Worm (Caenorhabditis elegans) whole organism, L1 larva: ENCODE data around the gene T01B7.9.

Experiments used
- Y116A8C.19 ChIP-seq: sonication (generic microtip); optimal IDR thresholded peaks from 2 replicates; lab custom pipeline; 2016; ENCODE audit warnings: missing compliant biosample characterization, missing genetic modification characterization, borderline replicate concordance
- alr-1 ChIP-seq: fragments of 200-800 bp; sonication (Bioruptor generic); optimal IDR thresholded peaks from 2 replicates; lab custom pipeline; 2018; ENCODE audit warnings: borderline replicate concordance, mild to moderate bottlenecking, missing genetic modification characterization, missing compliant biosample characterization
- blmp-1 ChIP-seq: fragments of 150-350 bp; optimal IDR thresholded peaks from 2 replicates; lab custom pipeline; 2014; ENCODE audit warnings: missing biosample characterization, missing genetic modification characterization
- efl-1 ChIP-seq, 4 experiments: fragments of 150-350 bp; optimal IDR thresholded peaks in 3 of 4; peaks in 1 of 4; 1 replicate in 1 of 4; 2 replicates in 3 of 4; lab custom pipeline; 2014; ENCODE audit warnings: missing biosample characterization in 2 of 4, missing genetic modification characterization in 2 of 4, missing genetic modification reagents in 2 of 4
- egl-13 ChIP-seq: sonication (generic microtip); optimal IDR thresholded peaks from 2 replicates; lab custom pipeline; 2016; ENCODE audit warnings: missing genotype, missing genetic modification reagents, missing genetic modification characterization, missing compliant biosample characterization
- elt-2 ChIP-seq: sonication (generic microtip); optimal IDR thresholded peaks from 2 replicates; lab custom pipeline; 2016; ENCODE audit warnings: missing genetic modification characterization, mild to moderate bottlenecking, inconsistent platforms, missing compliant biosample characterization, missing genetic modification reagents
- elt-3 ChIP-seq, 6 experiments: fragments of 150-350 bp in 1 of 6; sonication (generic microtip); optimal IDR thresholded peaks; 2 replicates each; lab custom pipeline; 2017 to 2018; ENCODE audit warnings: missing biosample characterization in 6 of 6, missing genetic modification characterization in 6 of 6, inconsistent platforms in 1 of 6
- grh-1 ChIP-seq: fragments of 200-800 bp; sonication (Bioruptor generic); IDR thresholded peaks from 2 replicates; pipeline ENCODE4 v1.3.6; 2022; ENCODE audit warnings: missing genetic modification reagents, missing genetic modification characterization, missing compliant biosample characterization
- isw-1 ChIP-seq: fragments of 200-800 bp; sonication (Bioruptor generic); IDR thresholded peaks from 2 replicates; pipeline ENCODE4 v1.3.6; 2022; ENCODE audit warnings: missing genetic modification characterization, missing compliant biosample characterization
- jun-1 ChIP-seq: fragments of 150-350 bp; optimal IDR thresholded peaks from 2 replicates; lab custom pipeline; 2014; ENCODE audit warnings: missing biosample characterization, missing genetic modification reagents, missing genetic modification characterization
- lin-14 ChIP-seq: fragments of 200-800 bp; sonication (Bioruptor generic); optimal IDR thresholded peaks from 2 replicates; lab custom pipeline; 2018; ENCODE audit warnings: mild to moderate bottlenecking, missing genetic modification characterization, moderate library complexity, missing compliant biosample characterization
- lin-35 ChIP-seq, 2 experiments: fragments of 150-350 bp; optimal IDR thresholded peaks; 2 replicates each; lab custom pipeline; 2014; ENCODE audit warnings: missing biosample characterization in 2 of 2, missing genetic modification characterization in 2 of 2, missing genetic modification reagents in 2 of 2
- lir-3 ChIP-seq: sonication (generic microtip); optimal IDR thresholded peaks from 2 replicates; lab custom pipeline; 2016; ENCODE audit warnings: mild to moderate bottlenecking, missing genetic modification characterization, moderate library complexity, missing compliant biosample characterization; ENCODE audit not compliant: poor library complexity
- mdl-1 ChIP-seq, 2 experiments: fragments of 150-350 bp; optimal IDR thresholded peaks; 2 replicates each; lab custom pipeline; 2014 to 2017; ENCODE audit warnings: missing biosample characterization in 2 of 2, missing genetic modification characterization in 2 of 2, inconsistent platforms in 1 of 2
- mef-2 ChIP-seq: fragments of 150-350 bp; optimal IDR thresholded peaks from 2 replicates; lab custom pipeline; 2014; ENCODE audit warnings: missing biosample characterization, missing genetic modification characterization
- nhr-19 ChIP-seq: fragments of 200-800 bp; sonication (Bioruptor generic); conservative IDR thresholded peaks from 2 replicates; pipeline ENCODE4 v1.3.6; 2022; ENCODE audit warnings: missing genetic modification characterization, missing compliant biosample characterization
- nhr-20 ChIP-seq: sonication (generic microtip); optimal IDR thresholded peaks from 2 replicates; lab custom pipeline; 2016; ENCODE audit warnings: mild to moderate bottlenecking, missing genetic modification characterization, missing compliant biosample characterization
- nhr-71 ChIP-seq: sonication (generic microtip); optimal IDR thresholded peaks from 2 replicates; lab custom pipeline; 2016; ENCODE audit warnings: mild to moderate bottlenecking, missing genetic modification characterization, moderate library complexity, missing compliant biosample characterization
- nhr-85 ChIP-seq: sonication (generic microtip); peaks from one replicate; lab custom pipeline; 2016; ENCODE audit warnings: missing genetic modification characterization, inconsistent platforms, missing compliant biosample characterization
- nhr-90 ChIP-seq: sonication (generic microtip); optimal IDR thresholded peaks from 2 replicates; lab custom pipeline; 2016; ENCODE audit warnings: mild to moderate bottlenecking, missing genetic modification characterization, missing compliant biosample characterization; ENCODE audit not compliant: poor library complexity
- pag-3 ChIP-seq: sonication (generic microtip); optimal IDR thresholded peaks from 2 replicates; lab custom pipeline; 2017; ENCODE audit warnings: missing genetic modification characterization, mild to moderate bottlenecking, missing compliant biosample characterization, antibody characterized with exemption, borderline replicate concordance; ENCODE audit not compliant: insufficient read depth
- snu-23 ChIP-seq: sonication (generic microtip); optimal IDR thresholded peaks from 2 replicates; lab custom pipeline; 2016; ENCODE audit warnings: missing genetic modification characterization, missing compliant biosample characterization
- sox-4 ChIP-seq: sonication (generic microtip); optimal IDR thresholded peaks from 2 replicates; lab custom pipeline; 2016; ENCODE audit warnings: missing genetic modification characterization, missing compliant biosample characterization
- sptf-1 ChIP-seq: fragments of 150-350 bp; optimal IDR thresholded peaks from 2 replicates; lab custom pipeline; 2014; ENCODE audit warnings: missing biosample characterization, missing genetic modification characterization
- tbx-2 ChIP-seq: sonication (generic microtip); optimal IDR thresholded peaks from 2 replicates; lab custom pipeline; 2016; ENCODE audit warnings: missing genetic modification characterization, missing compliant biosample characterization
- xbp-1 ChIP-seq: sonication (generic microtip); optimal IDR thresholded peaks from 2 replicates; lab custom pipeline; 2016; ENCODE audit warnings: missing genetic modification characterization, missing compliant biosample characterization
- zag-1 ChIP-seq: fragments of 150-350 bp; optimal IDR thresholded peaks from 2 replicates; lab custom pipeline; 2014; ENCODE audit warnings: missing biosample characterization, missing genetic modification characterization
- zip-4 ChIP-seq: fragments of 200-800 bp; sonication (Bioruptor generic); optimal IDR thresholded peaks from 2 replicates; lab custom pipeline; 2018; ENCODE audit warnings: mild to moderate bottlenecking, missing genetic modification characterization, moderate library complexity, missing compliant biosample characterization
- ztf-4 ChIP-seq: fragments of 150-350 bp; optimal IDR thresholded peaks from 2 replicates; lab custom pipeline; 2014; ENCODE audit warnings: missing biosample characterization, missing genetic modification characterization

T01B7.9 gene

DNA sequence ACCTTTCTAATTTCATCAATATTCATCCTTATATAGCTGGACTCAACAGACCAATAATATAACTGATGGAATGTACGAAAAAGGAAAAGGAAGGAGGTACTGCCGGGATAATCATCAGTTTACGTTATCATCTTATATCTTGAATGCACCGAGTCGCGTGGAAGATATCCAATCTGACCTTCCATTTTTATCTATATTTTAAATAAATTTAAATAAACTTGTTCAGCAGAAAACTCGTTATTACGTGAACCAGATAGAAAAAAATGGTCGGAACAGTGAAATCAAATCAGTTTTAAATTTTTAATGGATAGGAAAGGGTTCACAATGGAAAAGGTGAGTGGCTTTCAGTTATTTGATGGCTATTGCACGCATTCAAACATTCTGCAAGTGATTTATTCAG lies 40.3 kb upstream of the T01B7.9 start, which contains the start of gene pah-1:
pah-1 (minus strand) TSS at position 101 of the 400 bp plus-strand sequence.
- no peak for TF ChIP-seq sox-4 (tag; lab: Kevin White, UChicago)
- no peak for TF ChIP-seq isw-1 (GFP tag; lab: Robert Waterston, UW)
- TF ChIP-seq ztf-4 = no peak

DNA sequence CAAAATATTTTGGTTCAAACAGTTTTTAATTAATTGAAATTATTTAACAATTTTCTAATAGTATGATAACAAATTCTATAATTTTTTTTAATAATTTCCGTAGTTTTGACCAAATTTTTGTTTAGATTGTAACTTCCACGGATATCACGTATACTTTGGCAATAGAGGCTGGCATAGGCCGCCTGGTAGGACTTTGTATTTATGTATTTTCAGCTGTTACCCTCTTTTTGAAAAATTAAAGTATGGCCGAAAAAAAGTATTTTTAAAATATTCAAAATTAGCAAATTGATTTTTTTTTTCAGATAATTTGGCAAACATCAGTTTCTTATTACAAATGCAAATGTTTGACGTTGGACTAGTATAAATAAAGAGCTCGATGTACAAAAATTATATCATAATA lies 39.9 kb upstream of the T01B7.9 start, which contains the start of the genes nsph-1.1 and K08F8.15:
nsph-1.1 (plus strand) TSS at position 301 of the 400 bp plus-strand sequence.
K08F8.15 (plus strand) TSS at position 335 of the 400 bp plus-strand sequence.
- TF ChIP-seq nhr-85 (tag; lab: Kevin White, UChicago) (no peak), lin-14 (GFP tag; lab: Kevin White, UChicago) (no peak), tbx-2 (tag; lab: Kevin White, UChicago) (no peak), zip-4 (GFP tag; lab: Kevin White, UChicago) (no peak), nhr-19 (GFP tag; lab: Robert Waterston, UW) (no peak)
- TF ChIP-seq, all 84 proteins: peak for 0

DNA sequence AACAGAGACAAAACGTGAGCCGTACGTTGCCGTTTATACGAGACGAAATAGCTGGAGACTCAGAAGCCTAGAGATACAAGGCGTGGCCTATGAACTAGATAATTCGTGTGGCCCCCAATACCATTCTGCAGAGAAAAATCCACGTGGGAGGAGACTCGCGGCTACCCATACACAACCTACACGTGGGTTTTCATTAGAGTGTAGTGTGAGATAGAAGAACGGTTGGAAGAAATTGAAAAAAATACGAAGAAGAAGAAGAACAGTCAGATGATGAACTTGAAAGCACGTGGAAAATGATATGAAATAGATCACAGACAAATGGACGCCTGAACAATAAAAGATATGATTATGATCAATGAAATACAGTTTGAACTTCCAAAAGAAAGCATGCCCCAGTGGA lies 38.5 kb upstream of the T01B7.9 start:
- TF ChIP-seq nhr-71 (tag; lab: Kevin White, UChicago) = peak; percentile 46
- peak; percentile 90 for TF ChIP-seq nhr-85 (tag; lab: Kevin White, UChicago)
- peak; percentile 90 for TF ChIP-seq nhr-20 (tag; lab: Kevin White, UChicago)
- no peak for TF ChIP-seq grh-1 (GFP tag; lab: Robert Waterston, UW)
- TF ChIP-seq snu-23 (GFP tag; lab: Kevin White, UChicago) = peak; percentile 29
- peak in 1 of 2 experiments; percentile 25 for TF ChIP-seq lin-35 (GFP tag; optimal IDR thresholded peaks at IDR 0.05; lab: Kevin White, UChicago)
- no peak for TF ChIP-seq zag-1
- peak; percentile 13 for TF ChIP-seq nhr-90 (tag; lab: Kevin White, UChicago)
- peak; percentile 31 for TF ChIP-seq tbx-2 (tag; lab: Kevin White, UChicago)
- TF ChIP-seq alr-1 (tag; lab: Kevin White, UChicago) = no peak
- TF ChIP-seq elt-3 (tag; optimal IDR thresholded peaks at IDR 0.05; lab: Kevin White, UChicago) = peak in 2 of 6 experiments; percentile 57 to 60
- peak; percentile 42 for TF ChIP-seq blmp-1 (tag; lab: Kevin White, UChicago)
- TF ChIP-seq mef-2 (tag; lab: Kevin White, UChicago) = no peak
- TF ChIP-seq lin-14 (GFP tag; lab: Kevin White, UChicago) = peak; percentile 56
- TF ChIP-seq mdl-1 (tag; optimal IDR thresholded peaks at IDR 0.05; lab: Kevin White, UChicago) = peak in 1 of 2 experiments; percentile 76
- TF ChIP-seq, all 84 proteins: peak for 11

DNA sequence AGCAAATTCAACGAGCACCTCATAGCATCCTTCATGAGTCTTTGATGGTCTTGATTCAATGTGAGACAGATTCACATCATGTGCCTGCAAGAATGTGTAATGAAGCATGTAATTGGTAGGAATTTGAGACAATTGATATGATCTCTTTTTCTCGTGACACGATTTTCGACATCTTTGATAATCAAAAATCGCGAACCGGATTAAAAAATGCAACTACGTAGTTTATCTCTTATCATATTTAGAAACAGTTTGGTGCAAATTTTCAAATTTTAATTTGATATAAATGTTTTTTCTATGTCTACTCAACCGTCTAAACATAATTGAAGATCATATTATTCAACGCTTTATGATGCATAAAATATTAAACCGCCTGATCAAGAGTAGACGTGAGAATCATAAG lies 37.7 kb upstream of the T01B7.9 start:
- peak in 2 of 6 experiments; percentile 13 to 55 for TF ChIP-seq elt-3 (tag; optimal IDR thresholded peaks at IDR 0.05; lab: Kevin White, UChicago)
- no peak for TF ChIP-seq Y116A8C.19 (tag; lab: Kevin White, UChicago)
- peak; percentile 80 for TF ChIP-seq nhr-85 (tag; lab: Kevin White, UChicago)
- TF ChIP-seq lin-14 (GFP tag; lab: Kevin White, UChicago) = peak; percentile 30
- 0 out of 2 replicates have a peak, but pooled peaks have one; percentile 9 for TF ChIP-seq nhr-19 (GFP tag; lab: Robert Waterston, UW)
- TF ChIP-seq blmp-1 (tag; lab: Kevin White, UChicago) = peak; percentile 3
- peak; percentile 17 for TF ChIP-seq nhr-20 (tag; lab: Kevin White, UChicago)
- no peak for TF ChIP-seq egl-13 (tag; lab: Kevin White, UChicago)

DNA sequence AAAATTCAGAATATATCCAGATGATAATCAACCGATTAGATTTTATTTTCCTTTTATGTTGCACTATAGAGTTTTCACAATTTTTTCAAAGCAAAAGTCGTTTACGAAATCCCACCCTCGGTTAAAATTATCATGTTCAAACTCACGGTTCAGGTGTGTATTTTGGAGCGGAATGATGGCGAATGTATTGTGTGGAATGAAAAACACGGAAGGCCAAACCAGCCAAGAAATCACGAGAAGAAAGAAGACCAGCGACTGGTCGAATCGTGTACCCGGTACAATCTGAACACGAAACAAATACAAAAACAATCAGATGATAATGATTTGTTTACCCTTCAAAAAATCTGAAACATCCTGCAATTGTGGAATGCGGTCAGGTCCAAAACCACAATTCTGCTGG lies 36.8 kb upstream of the T01B7.9 start:
- TF ChIP-seq lir-3 (tag; lab: Kevin White, UChicago) (no peak), jun-1 (tag; lab: Kevin White, UChicago) (no peak), pag-3 (no peak), sptf-1 (tag; lab: Kevin White, UChicago) (no peak), mdl-1 (tag; optimal IDR thresholded peaks at IDR 0.05; lab: Kevin White, UChicago) (no peak), efl-1 (optimal IDR thresholded peaks at IDR 0.05; lab: Kevin White, UChicago) (no peak), efl-1 (GFP tag; optimal IDR thresholded peaks at IDR 0.05 in 1 of 2; lab: Kevin White, UChicago) (peak in 1 of 2 experiments; percentile 44), lin-35 (GFP tag; optimal IDR thresholded peaks at IDR 0.05; lab: Kevin White, UChicago) (no peak), ztf-4 (no peak)
- TF ChIP-seq, all 84 proteins: peak for 1

DNA sequence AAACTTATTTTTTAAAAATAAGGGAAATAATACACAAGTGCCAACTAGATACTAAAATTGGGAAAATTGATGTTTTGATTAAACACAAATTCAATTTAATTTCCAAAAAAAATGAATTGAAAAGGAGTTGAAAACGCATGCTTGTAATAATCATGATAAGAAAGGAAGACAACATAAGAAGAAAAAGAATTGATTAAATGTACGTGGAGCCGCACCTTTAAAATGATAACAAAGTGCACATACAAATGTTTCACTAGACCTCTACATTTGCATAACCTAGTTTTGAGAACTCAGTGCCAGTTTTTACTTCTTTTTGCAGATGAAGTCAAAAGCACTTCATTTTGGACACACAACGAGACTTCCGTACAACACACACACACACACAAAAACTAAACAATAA lies 35.1 kb upstream of the T01B7.9 start:
- TF ChIP-seq elt-2 (tag; lab: Kevin White, UChicago) (peak; percentile 9), xbp-1 (tag; lab: Kevin White, UChicago) (no peak)
